Worm (Caenorhabditis elegans) whole organism, L1 larva: ENCODE measurements around the gene C30G12.6.

Experiments
- C04F5.9 ChIP-seq: sonication (generic microtip); optimal IDR thresholded peaks from 2 replicates; lab custom pipeline; 2016; ENCODE audit warnings: missing genetic modification characterization, missing compliant biosample characterization
- alr-1 ChIP-seq: fragments of 200-800 bp; sonication (Bioruptor generic); optimal IDR thresholded peaks from 2 replicates; lab custom pipeline; 2018; ENCODE audit warnings: borderline replicate concordance, mild to moderate bottlenecking, missing genetic modification characterization, missing compliant biosample characterization
- aly-2 ChIP-seq: fragments of 150-350 bp; optimal IDR thresholded peaks from 2 replicates; lab custom pipeline; 2014; ENCODE audit warnings: missing biosample characterization, missing genetic modification characterization
- ama-1 ChIP-seq: fragments of 150-350 bp; optimal IDR thresholded peaks from 2 replicates; lab custom pipeline; 2014
- ceh-63 ChIP-seq: fragments of 200-800 bp; sonication (Bioruptor generic); optimal IDR thresholded peaks from 2 replicates; lab custom pipeline; 2018; ENCODE audit warnings: mild to moderate bottlenecking, missing genetic modification characterization, missing compliant biosample characterization
- ceh-8 ChIP-seq: fragments of 200-800 bp; sonication (Bioruptor generic); optimal IDR thresholded peaks from 2 replicates; lab custom pipeline; 2018; ENCODE audit warnings: mild to moderate bottlenecking, missing genetic modification characterization, moderate library complexity, missing compliant biosample characterization
- ceh-82 ChIP-seq, 3 experiments: fragments of 150-350 bp in 1 of 3; sonication (generic microtip) in 2 of 3; optimal IDR thresholded peaks; 2 replicates each; lab custom pipeline; 2014 to 2017; ENCODE audit warnings: missing biosample characterization in 3 of 3, missing genetic modification characterization in 3 of 3
- ceh-90 ChIP-seq: sonication (generic microtip); optimal IDR thresholded peaks from 2 replicates; lab custom pipeline; 2016; ENCODE audit warnings: missing genetic modification characterization, missing compliant biosample characterization
- ces-1 ChIP-seq: fragments of 150-350 bp; optimal IDR thresholded peaks from 2 replicates; lab custom pipeline; 2014; ENCODE audit warnings: missing biosample characterization, missing genetic modification reagents, missing genetic modification characterization
- dpl-1 ChIP-seq, 3 experiments: fragments of 150-350 bp in 2 of 3; sonication (generic microtip) in 1 of 3; optimal IDR thresholded peaks; 2 replicates each; lab custom pipeline; 2014 to 2017; ENCODE audit warnings: missing biosample characterization in 3 of 3, missing genetic modification characterization in 3 of 3, missing genetic modification reagents in 3 of 3
- dsc-1 ChIP-seq: sonication (generic microtip); optimal IDR thresholded peaks from 2 replicates; lab custom pipeline; 2016; ENCODE audit warnings: mild to moderate bottlenecking, missing genetic modification characterization, missing compliant biosample characterization
- efl-1 ChIP-seq, 4 experiments: fragments of 150-350 bp; optimal IDR thresholded peaks in 3 of 4; peaks in 1 of 4; 1 replicate in 1 of 4; 2 replicates in 3 of 4; lab custom pipeline; 2014; ENCODE audit warnings: missing biosample characterization in 2 of 4, missing genetic modification characterization in 2 of 4, missing genetic modification reagents in 2 of 4
- efl-3 ChIP-seq: fragments of 200-800 bp; sonication (Bioruptor generic); optimal IDR thresholded peaks from 2 replicates; lab custom pipeline; 2018; ENCODE audit warnings: mild to moderate bottlenecking, missing genetic modification characterization, missing compliant biosample characterization
- egl-13 ChIP-seq: sonication (generic microtip); optimal IDR thresholded peaks from 2 replicates; lab custom pipeline; 2016; ENCODE audit warnings: missing genotype, missing genetic modification reagents, missing genetic modification characterization, missing compliant biosample characterization
- elt-2 ChIP-seq: sonication (generic microtip); optimal IDR thresholded peaks from 2 replicates; lab custom pipeline; 2016; ENCODE audit warnings: missing genetic modification characterization, mild to moderate bottlenecking, inconsistent platforms, missing compliant biosample characterization, missing genetic modification reagents
- fkh-10 ChIP-seq: sonication (generic microtip); optimal IDR thresholded peaks from 2 replicates; lab custom pipeline; 2017; ENCODE audit warnings: missing biosample characterization, missing genetic modification reagents, missing genetic modification characterization
- fkh-4 ChIP-seq: sonication (generic microtip); optimal IDR thresholded peaks from 2 replicates; lab custom pipeline; 2016; ENCODE audit warnings: missing compliant biosample characterization, missing genetic modification characterization, borderline replicate concordance
- fkh-8 ChIP-seq: sonication (generic microtip); optimal IDR thresholded peaks from 2 replicates; lab custom pipeline; 2016; ENCODE audit warnings: mild to moderate bottlenecking, missing genetic modification characterization, missing compliant biosample characterization
- fos-1 ChIP-seq: fragments of 150-350 bp; optimal IDR thresholded peaks from 2 replicates; lab custom pipeline; 2014; ENCODE audit warnings: missing biosample characterization, missing genetic modification characterization
- grh-1 ChIP-seq: fragments of 200-800 bp; sonication (Bioruptor generic); IDR thresholded peaks from 2 replicates; pipeline ENCODE4 v1.3.6; 2022; ENCODE audit warnings: missing genetic modification reagents, missing genetic modification characterization, missing compliant biosample characterization
- hlh-4 ChIP-seq: sonication (generic microtip); optimal IDR thresholded peaks from 2 replicates; lab custom pipeline; 2016; ENCODE audit warnings: mild to moderate bottlenecking, missing genetic modification characterization, missing compliant biosample characterization
- hpl-2 ChIP-seq: fragments of 150-350 bp; optimal IDR thresholded peaks from 2 replicates; lab custom pipeline; 2014; ENCODE audit warnings: missing biosample characterization, missing genetic modification reagents, missing genetic modification characterization
- irx-1 ChIP-seq: sonication (generic microtip); optimal IDR thresholded peaks from 2 replicates; lab custom pipeline; 2016; ENCODE audit warnings: missing genetic modification characterization, missing compliant biosample characterization
- jun-1 ChIP-seq: fragments of 150-350 bp; optimal IDR thresholded peaks from 2 replicates; lab custom pipeline; 2014; ENCODE audit warnings: missing biosample characterization, missing genetic modification reagents, missing genetic modification characterization
- lin-14 ChIP-seq: fragments of 200-800 bp; sonication (Bioruptor generic); optimal IDR thresholded peaks from 2 replicates; lab custom pipeline; 2018; ENCODE audit warnings: mild to moderate bottlenecking, missing genetic modification characterization, moderate library complexity, missing compliant biosample characterization
- lin-35 ChIP-seq, 2 experiments: fragments of 150-350 bp; optimal IDR thresholded peaks; 2 replicates each; lab custom pipeline; 2014; ENCODE audit warnings: missing biosample characterization in 2 of 2, missing genetic modification characterization in 2 of 2, missing genetic modification reagents in 2 of 2
- lin-39 ChIP-seq: fragments of 150-350 bp; optimal IDR thresholded peaks from 2 replicates; lab custom pipeline; 2014; ENCODE audit warnings: missing biosample characterization, missing genetic modification reagents, missing genetic modification characterization
- lsy-2 ChIP-seq, 2 experiments: fragments of 150-350 bp; optimal IDR thresholded peaks; 2 replicates each; lab custom pipeline; 2014; ENCODE audit warnings: missing biosample characterization in 2 of 2, missing genetic modification characterization in 2 of 2
- mdl-1 ChIP-seq, 2 experiments: fragments of 150-350 bp; optimal IDR thresholded peaks; 2 replicates each; lab custom pipeline; 2014 to 2017; ENCODE audit warnings: missing biosample characterization in 2 of 2, missing genetic modification characterization in 2 of 2, inconsistent platforms in 1 of 2
- mef-2 ChIP-seq: fragments of 150-350 bp; optimal IDR thresholded peaks from 2 replicates; lab custom pipeline; 2014; ENCODE audit warnings: missing biosample characterization, missing genetic modification characterization
- nhr-12 ChIP-seq: sonication (generic microtip); optimal IDR thresholded peaks from 2 replicates; lab custom pipeline; 2017; ENCODE audit warnings: missing biosample characterization, missing genetic modification characterization
- nhr-28 ChIP-seq: fragments of 150-350 bp; optimal IDR thresholded peaks from 2 replicates; lab custom pipeline; 2014; ENCODE audit warnings: missing biosample characterization, missing genetic modification characterization
- nhr-71 ChIP-seq: sonication (generic microtip); optimal IDR thresholded peaks from 2 replicates; lab custom pipeline; 2016; ENCODE audit warnings: mild to moderate bottlenecking, missing genetic modification characterization, moderate library complexity, missing compliant biosample characterization
- nhr-76 ChIP-seq: sonication (generic microtip); optimal IDR thresholded peaks from 2 replicates; lab custom pipeline; 2017; ENCODE audit warnings: missing biosample characterization, missing genetic modification characterization
- nhr-77 ChIP-seq: fragments of 150-350 bp; optimal IDR thresholded peaks from 2 replicates; lab custom pipeline; 2014; ENCODE audit warnings: missing biosample characterization, missing genetic modification characterization
- pqm-1 ChIP-seq: sonication (generic microtip); optimal IDR thresholded peaks from 3 replicates; lab custom pipeline; 2017; ENCODE audit warnings: missing biosample characterization, missing genetic modification characterization
- rnt-1 ChIP-seq: sonication (generic microtip); optimal IDR thresholded peaks from 2 replicates; lab custom pipeline; 2016; ENCODE audit warnings: mild to moderate bottlenecking, missing genetic modification characterization, moderate library complexity, missing compliant biosample characterization
- snpc-4 ChIP-seq: fragments of 150-350 bp; optimal IDR thresholded peaks from 2 replicates; lab custom pipeline; 2014; ENCODE audit warnings: missing biosample characterization, missing genetic modification characterization
- sptf-1 ChIP-seq: fragments of 150-350 bp; optimal IDR thresholded peaks from 2 replicates; lab custom pipeline; 2014; ENCODE audit warnings: missing biosample characterization, missing genetic modification characterization
- sup-37 ChIP-seq: fragments of 200-800 bp; sonication (Bioruptor generic); optimal IDR thresholded peaks from 2 replicates; lab custom pipeline; 2018; ENCODE audit warnings: mild to moderate bottlenecking, missing genetic modification characterization, missing compliant biosample characterization
- swsn-7 ChIP-seq: sonication (generic microtip); optimal IDR thresholded peaks from 2 replicates; lab custom pipeline; 2016; ENCODE audit warnings: missing genetic modification characterization, missing compliant biosample characterization
- tlp-1 ChIP-seq: fragments of 150-350 bp; optimal IDR thresholded peaks from 2 replicates; lab custom pipeline; 2014; ENCODE audit warnings: missing biosample characterization, missing genetic modification characterization
- unc-30 ChIP-seq: sonication (generic microtip); optimal IDR thresholded peaks from 2 replicates; lab custom pipeline; 2017; ENCODE audit warnings: missing biosample characterization, missing genetic modification characterization
- unc-86 ChIP-seq: sonication (generic microtip); optimal IDR thresholded peaks from 2 replicates; lab custom pipeline; 2016; ENCODE audit warnings: missing genetic modification characterization, missing compliant biosample characterization
- zip-4 ChIP-seq: fragments of 200-800 bp; sonication (Bioruptor generic); optimal IDR thresholded peaks from 2 replicates; lab custom pipeline; 2018; ENCODE audit warnings: mild to moderate bottlenecking, missing genetic modification characterization, moderate library complexity, missing compliant biosample characterization

Gene C30G12.6

DNA sequence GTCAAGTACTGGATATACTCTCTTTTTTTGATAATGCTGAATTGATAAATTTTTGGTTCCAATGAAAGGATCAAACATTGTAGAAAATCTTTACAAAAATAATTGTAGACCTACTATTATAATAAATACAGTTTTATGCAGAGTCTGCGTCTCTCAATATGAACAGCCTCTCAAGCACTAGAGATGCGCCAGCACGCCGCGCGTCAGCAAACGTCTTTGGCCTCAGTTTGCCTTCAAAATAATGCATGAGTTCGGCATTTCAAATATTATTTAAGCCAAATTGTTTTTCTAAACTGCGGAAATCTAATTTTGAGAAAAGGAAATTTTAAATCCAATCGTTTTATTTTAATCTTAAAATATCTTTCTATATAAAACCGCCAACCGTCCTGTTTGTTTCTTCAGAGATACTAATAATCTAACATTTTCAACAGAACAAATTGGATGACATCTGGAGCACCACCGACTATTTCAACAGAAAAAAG, 5.9 kb upstream of the C30G12.6 start, which contains the start of gene cul-4 (continued):
- no peak for TF ChIP-seq fkh-4
- TF ChIP-seq dpl-1 (GFP tag; optimal IDR thresholded peaks at IDR 0.05; lab: Kevin White, UChicago): peak; percentile 59 to 82 (median 82)
- TF ChIP-seq ama-1: no peak
- TF ChIP-seq pqm-1 (tag; lab: Kevin White, UChicago): no peak
- TF ChIP-seq mdl-1 (tag; optimal IDR thresholded peaks at IDR 0.05; lab: Kevin White, UChicago): peak in 1 of 2 experiments; percentile 46
- peak; percentile 76 to 82 for TF ChIP-seq lin-35 (GFP tag; optimal IDR thresholded peaks at IDR 0.05; lab: Kevin White, UChicago)
- peak; percentile 3 for TF ChIP-seq elt-2 (tag; lab: Kevin White, UChicago)
- no peak for TF ChIP-seq nhr-28 (tag; lab: Kevin White, UChicago)
- no peak for TF ChIP-seq hlh-4 (tag; lab: Kevin White, UChicago)
- TF ChIP-seq irx-1: peak; percentile 72
- peak; percentile 59 for TF ChIP-seq C04F5.9
- no peak for TF ChIP-seq alr-1
- peak; percentile 60 for TF ChIP-seq jun-1
- TF ChIP-seq egl-13 (tag; lab: Kevin White, UChicago): peak; percentile 65
- TF ChIP-seq tlp-1 (tag; lab: Kevin White, UChicago): no peak
- TF ChIP-seq hpl-2 (GFP tag; lab: Kevin White, UChicago): no peak
- TF ChIP-seq lin-39 (tag; lab: Kevin White, UChicago): peak; percentile 37
- TF ChIP-seq efl-3 (GFP tag; lab: Kevin White, UChicago): no peak
- peak; percentile 71 for TF ChIP-seq unc-86 (tag; lab: Kevin White, UChicago)
- no peak for TF ChIP-seq aly-2
- TF ChIP-seq lsy-2 (tag; optimal IDR thresholded peaks at IDR 0.05; lab: Kevin White, UChicago): peak; percentile 84 to 88
- peak; percentile 70 for TF ChIP-seq snpc-4
- TF ChIP-seq mef-2 (tag; lab: Kevin White, UChicago): no peak
- TF ChIP-seq grh-1 (GFP tag; lab: Robert Waterston, UW): peak; percentile 66
- no peak for TF ChIP-seq ces-1 (GFP tag; lab: Kevin White, UChicago)
- TF ChIP-seq ceh-8 (GFP tag; lab: Kevin White, UChicago): peak; percentile 46
- TF ChIP-seq rnt-1 (tag; lab: Kevin White, UChicago): peak; percentile 83
- TF ChIP-seq fos-1: peak; percentile 6
- TF ChIP-seq lin-14: no peak
- no peak for TF ChIP-seq nhr-76 (tag; lab: Kevin White, UChicago)
- no peak for TF ChIP-seq ceh-90
- no peak for TF ChIP-seq ceh-63 (GFP tag; lab: Kevin White, UChicago)
- no peak for TF ChIP-seq sptf-1
- peak; percentile 12 for TF ChIP-seq nhr-77 (tag; lab: Kevin White, UChicago)
- peak; percentile 80 for TF ChIP-seq swsn-7 (tag; lab: Kevin White, UChicago)

- TF ChIP-seq efl-1 (optimal IDR thresholded peaks at IDR 0.05; lab: Kevin White, UChicago): no peak
- peak in 1 of 2 experiments; percentile 17 for TF ChIP-seq efl-1 (GFP tag; optimal IDR thresholded peaks at IDR 0.05 in 1 of 2; lab: Kevin White, UChicago)
- TF ChIP-seq tlp-1 (tag; lab: Kevin White, UChicago): no peak
Observed at ce11 chrII:7299042-7299441, 3.2 kb upstream of the C30G12.6 start, which contains the start of gene C30G12.1. TSS of gene C30G12.1 (plus strand) at chrII:7299342.

DNA sequence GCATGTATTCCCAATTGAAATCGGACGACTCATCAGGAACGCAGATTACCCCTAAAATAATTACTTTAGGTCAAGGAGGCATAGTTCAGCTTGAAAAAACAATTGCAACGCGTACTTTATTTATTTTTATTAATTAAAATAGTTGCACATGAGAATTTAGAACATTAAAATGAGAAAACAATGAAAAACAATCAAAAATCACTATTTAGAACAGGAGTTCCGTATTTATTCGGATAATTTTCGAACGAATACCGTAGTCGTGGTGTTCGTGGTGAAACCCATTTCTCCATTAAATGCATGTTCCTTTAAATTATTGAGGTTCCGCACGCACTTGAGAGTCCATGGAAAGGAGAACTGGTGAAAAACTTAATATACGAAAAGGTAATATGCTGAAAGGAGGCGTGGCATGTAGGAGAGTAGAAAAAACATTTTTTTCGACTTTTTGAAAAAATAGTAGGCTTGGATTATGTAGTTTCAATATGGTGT, 2.4 kb upstream of the C30G12.6 start, which contains the start of gene puf-8:
puf-8 (minus strand) TSS at position 51 of the 486 bp plus-strand sequence.
- no peak for TF ChIP-seq nhr-76 (tag; lab: Kevin White, UChicago)
- TF ChIP-seq alr-1: no peak
- no peak for TF ChIP-seq nhr-12 (tag; lab: Kevin White, UChicago)
- TF ChIP-seq sup-37 (GFP tag; lab: Kevin White, UChicago): no peak
- no peak for TF ChIP-seq nhr-71 (tag; lab: Kevin White, UChicago)
- no peak for TF ChIP-seq zip-4
- no peak for TF ChIP-seq jun-1
- TF ChIP-seq mef-2 (tag; lab: Kevin White, UChicago): no peak
- TF ChIP-seq sptf-1: no peak
- TF ChIP-seq unc-30 (tag; lab: Kevin White, UChicago): no peak
- no peak for TF ChIP-seq fkh-8 (tag; lab: Kevin White, UChicago)
- TF ChIP-seq fkh-4: no peak
- no peak for TF ChIP-seq ceh-82 (tag; optimal IDR thresholded peaks at IDR 0.05; lab: Kevin White, UChicago)
- TF ChIP-seq fkh-10 (GFP tag; lab: Kevin White, UChicago): no peak
- no peak for TF ChIP-seq egl-13 (tag; lab: Kevin White, UChicago)
- TF ChIP-seq dsc-1 (tag; lab: Kevin White, UChicago): no peak
